Worm (Caenorhabditis elegans) whole organism, midembryonic: ENCODE data around the gene C16C8.17.
A peak's percentile ranks its signal among the peaks of the same experiment; 100 is the strongest.

Experiments used
- T22C8.4 ChIP-seq: fragments of 200-800 bp; sonication (Bioruptor generic); IDR thresholded peaks from 2 replicates; pipeline ENCODE4 v1.3.6; 2022; ENCODE audit warnings: missing genetic modification characterization, missing compliant biosample characterization
- cog-1 ChIP-seq: sonication (generic microtip); optimal IDR thresholded peaks from 2 replicates; lab custom pipeline; 2016; ENCODE audit warnings: missing genetic modification characterization, missing compliant biosample characterization
- flt-1 ChIP-seq: fragments of 200-800 bp; sonication (Bioruptor generic); IDR thresholded peaks from 2 replicates; pipeline ENCODE4 v1.3.6; 2022; ENCODE audit warnings: missing genetic modification characterization, missing compliant biosample characterization
- med-1 ChIP-seq: sonication (generic microtip); optimal IDR thresholded peaks from 2 replicates; lab custom pipeline; 2017; ENCODE audit warnings: missing genetic modification characterization, mild to moderate bottlenecking, missing compliant biosample characterization, antibody characterized with exemption, missing genetic modification reagents; ENCODE audit not compliant: insufficient read depth
- ref-1 ChIP-seq: fragments of 200-800 bp; sonication (Bioruptor generic); conservative IDR thresholded peaks from 2 replicates; pipeline ENCODE4 v1.3.6; 2022; ENCODE audit warnings: missing genetic modification reagents, missing genetic modification characterization, missing compliant biosample characterization
- tab-1 ChIP-seq: fragments of 200-800 bp; sonication (Bioruptor generic); IDR thresholded peaks from 2 replicates; pipeline ENCODE4 v1.3.6; 2022; ENCODE audit warnings: missing genetic modification characterization, missing compliant biosample characterization
- ztf-23 ChIP-seq: fragments of 200-800 bp; sonication (Bioruptor generic); IDR thresholded peaks from 2 replicates; pipeline ENCODE4 v1.3.6; 2022; ENCODE audit warnings: missing genetic modification reagents, missing genetic modification characterization, missing compliant biosample characterization
- ztf-29 ChIP-seq: fragments of 200-800 bp; sonication (Bioruptor generic); IDR thresholded peaks from 2 replicates; pipeline ENCODE4 v1.3.6; 2022; ENCODE audit warnings: missing genetic modification reagents, missing genetic modification characterization, missing compliant biosample characterization

- TF ChIP-seq flt-1 (GFP tag; lab: Robert Waterston, UW) (no peak), ref-1 (no peak), T22C8.4 (no peak), ztf-23 (GFP tag; lab: Robert Waterston, UW) (no peak), tab-1 (GFP tag; lab: Robert Waterston, UW) (no peak), med-1 (GFP tag; lab: Kevin White, UChicago) (no peak), cog-1 (tag; lab: Kevin White, UChicago) (no peak), ztf-29 (GFP tag; lab: Robert Waterston, UW) (0 out of 2 replicates have a peak, but pooled peaks have one; percentile 13)
Observed at ce11 chrII:3476536-3476935, 35.9 kb downstream of the C16C8.17 start.
